Worm (Caenorhabditis elegans): ENCODE measurements around the gene unc-1.

DNA sequence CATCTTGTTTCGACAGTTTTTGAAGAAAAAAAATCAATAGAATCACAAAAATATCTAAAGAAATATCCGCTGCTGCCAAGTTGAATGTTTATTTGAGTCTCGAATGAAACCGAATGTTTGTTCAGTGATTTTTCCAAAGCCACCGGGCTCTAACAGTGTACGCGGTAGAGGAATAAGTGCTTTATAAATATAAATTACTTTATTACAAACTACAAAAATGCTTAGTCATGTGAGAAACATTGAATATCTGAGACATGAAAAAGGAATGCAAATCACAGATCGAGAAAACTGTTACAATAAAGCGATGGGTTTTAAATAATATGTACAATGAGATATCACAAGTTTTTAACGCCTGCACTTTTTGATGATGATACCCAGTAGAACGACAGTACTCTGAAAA lies 23.9 kb downstream of the unc-1 start, which contains the start of gene F55A4.7:
- TF ChIP-seq nhr-11 (tag; optimal IDR thresholded peaks at IDR 0.05) (no peak), unc-62 (GFP tag; optimal IDR thresholded peaks at IDR 0.05) (no peak), ceh-28 (tag; optimal IDR thresholded peaks at IDR 0.05) (no peak), pha-4 (tag; optimal IDR thresholded peaks at IDR 0.05) (no peak)

Data from whole organism, L3 larva.